Fruit fly (Drosophila melanogaster): Measurements from ENCODE around the gene RluA-2.

RluA-2 gene

dm6 chr2L:10488484-10489223 lies 11.8 kb downstream of the RluA-2 start, which contains the start of the genes Cog4 and CG6144 (continued):
- peak; percentile 91 for TF ChIP-seq Dll (GFP tag; IDR thresholded peaks at IDR 0.05; ENCODE audit: partially characterized antibody)
- TF ChIP-seq danr (GFP tag; IDR thresholded peaks at IDR 0.05): no peak
- TF ChIP-seq Hey (tag; optimal IDR thresholded peaks at IDR 0.05): no peak
- TF ChIP-seq sisA (GFP tag; IDR thresholded peaks at IDR 0.05): peak; percentile 21; the same call in 1 of the 2 replicates
- TF ChIP-seq CG12155 (GFP tag; optimal IDR thresholded peaks at IDR 0.05): no peak
- peak; percentile 31 for TF ChIP-seq MESR4 (GFP tag; optimal IDR thresholded peaks at IDR 0.05)
- TF ChIP-seq CG34422 (GFP tag; IDR thresholded peaks at IDR 0.05): peak; percentile 55; the same call in 1 of the 3 replicates
- TF ChIP-seq CG14050 (GFP tag; IDR thresholded peaks at IDR 0.05): no peak
- peak; percentile 77 for TF ChIP-seq amos (GFP tag; IDR thresholded peaks at IDR 0.05; ENCODE audit: partially characterized antibody)
- TF ChIP-seq Sry-δ (GFP tag; optimal IDR thresholded peaks at IDR 0.05): peak; percentile 87
- peak; percentile 82 for TF ChIP-seq CG34224 (GFP tag; IDR thresholded peaks at IDR 0.05; ENCODE audit: partially characterized antibody)
- TF ChIP-seq CG12071 (GFP tag; optimal IDR thresholded peaks at IDR 0.05): no peak
- TF ChIP-seq br (optimal IDR thresholded peaks at IDR 0.05): no peak
- TF ChIP-seq CG14860 (GFP tag; IDR thresholded peaks at IDR 0.05; ENCODE audit: partially characterized antibody): peak; percentile 53; the same call in 2 of the 3 replicates
- TF ChIP-seq CG6791 (GFP tag; IDR thresholded peaks at IDR 0.05; ENCODE audit: partially characterized antibody): peak; percentile 77
- TF ChIP-seq CG9797 (GFP tag; optimal IDR thresholded peaks at IDR 0.05): peak; percentile 61
- TF ChIP-seq CG7786 (GFP tag; optimal IDR thresholded peaks at IDR 0.05): no peak
- no peak for TF ChIP-seq lab (GFP tag; optimal IDR thresholded peaks at IDR 0.05)
- peak; percentile 52 for TF ChIP-seq E2f2 (GFP tag; IDR thresholded peaks at IDR 0.05)
- no peak for TF ChIP-seq Jarid2 (GFP tag; optimal IDR thresholded peaks at IDR 0.05)
- TF ChIP-seq CG2875 (GFP tag; optimal IDR thresholded peaks at IDR 0.05): no peak
- TF ChIP-seq gem (tag; optimal IDR thresholded peaks at IDR 0.05): no peak
- no peak for TF ChIP-seq Chrac-16 (GFP tag; optimal IDR thresholded peaks at IDR 0.05)
- peak; percentile 3 for TF ChIP-seq CHES-1-like (GFP tag; optimal IDR thresholded peaks at IDR 0.05)
- no peak for TF ChIP-seq CG2712 (tag; optimal IDR thresholded peaks at IDR 0.05)
- peak; percentile 33 for TF ChIP-seq Side (GFP tag; optimal IDR thresholded peaks at IDR 0.05)
- TF ChIP-seq CG3995 (GFP tag; optimal IDR thresholded peaks at IDR 0.05): peak; percentile 91
- TF ChIP-seq zfh1 (GFP tag; IDR thresholded peaks at IDR 0.05): 0 out of 3 replicates have a peak, but pooled peaks have one; percentile 43
- no peak for TF ChIP-seq CG13123 (GFP tag; optimal IDR thresholded peaks at IDR 0.05)
- peak; percentile 91 for TF ChIP-seq onecut (GFP tag; IDR thresholded peaks at IDR 0.05)
- peak; percentile 55 for TF ChIP-seq CG4617 (GFP tag; optimal IDR thresholded peaks at IDR 0.05; ENCODE audit: borderline replicate concordance)
- TF ChIP-seq so (GFP tag; IDR thresholded peaks at IDR 0.05): no peak
- TF ChIP-seq Dref (GFP tag; IDR thresholded peaks at IDR 0.05): peak; percentile 80
- no peak for TF ChIP-seq CG4424 (GFP tag; optimal IDR thresholded peaks at IDR 0.05)
- no peak for TF ChIP-seq CG14667 (GFP tag; IDR thresholded peaks at IDR 0.05)
- TF ChIP-seq CG11456 (GFP tag; IDR thresholded peaks at IDR 0.05): no peak
- TF ChIP-seq gce (GFP tag; IDR thresholded peaks at IDR 0.05): no peak
- TF ChIP-seq btn (GFP tag; optimal IDR thresholded peaks at IDR 0.05): no peak
- TF ChIP-seq tll (GFP tag; optimal IDR thresholded peaks at IDR 0.05): peak in 1 of 2 experiments; percentile 78
- TF ChIP-seq Xbp1 (GFP tag; optimal IDR thresholded peaks at IDR 0.05): peak; percentile 37
- TF ChIP-seq CG4707 (GFP tag; optimal IDR thresholded peaks at IDR 0.05): no peak
- TF ChIP-seq wdn (GFP tag; IDR thresholded peaks at IDR 0.05): no peak
- no peak for TF ChIP-seq CG4360 (GFP tag; IDR thresholded peaks at IDR 0.05)
- TF ChIP-seq Sox100B (GFP tag; optimal IDR thresholded peaks at IDR 0.05): no peak
- TF ChIP-seq Ptx1 (GFP tag; IDR thresholded peaks at IDR 0.05): peak; percentile 19; the same call in 1 of the 2 replicates
- TF ChIP-seq Elba2 (GFP tag; optimal IDR thresholded peaks at IDR 0.05): peak; percentile 68
- TF ChIP-seq Sin3A (optimal IDR thresholded peaks at IDR 0.05): peak; percentile 64
- TF ChIP-seq Ets65A (GFP tag): no peak
- no peak for TF ChIP-seq GATAe (GFP tag; conservative IDR thresholded peaks at IDR 0.05)
- TF ChIP-seq CG7963 (GFP tag; IDR thresholded peaks at IDR 0.05; ENCODE audit: partially characterized antibody): 0 out of 3 replicates have a peak, but pooled peaks have one; percentile 47
